1 fruit fly cellular context compared by ENCODE assay signal in the genomic region with DNA sequence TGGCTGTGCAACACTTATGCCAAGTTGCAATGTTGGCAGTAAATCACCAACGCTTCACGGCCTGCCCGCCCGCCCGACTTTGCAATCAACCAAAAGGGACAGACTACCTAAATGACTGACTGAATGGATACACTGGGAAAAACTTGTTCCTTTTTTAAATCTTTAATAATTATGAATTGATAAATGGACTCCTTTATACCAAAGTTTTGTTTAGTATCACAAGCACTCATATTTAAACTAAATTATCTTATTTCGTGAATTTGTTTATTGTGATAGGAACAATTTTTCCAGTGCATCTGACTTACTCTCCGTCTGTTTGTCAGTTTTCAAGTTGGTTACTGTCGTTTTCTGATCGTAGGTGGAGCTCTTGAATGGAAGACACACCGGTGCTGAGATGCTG.
TF ChIP-seq lines count a peak whose summit lies in the region.

No protein-coding gene starts in this region.

TF ChIP-seq in whole organism, embryonic, 481 proteins besides CTCF, POLR2A, EP300 and RAD21 (continued from another document):
- TF ChIP-seq pan (optimal IDR thresholded peaks at IDR 0.05; lab: Kevin White, UChicago) = no peak
- TF ChIP-seq pan (GFP tag; optimal IDR thresholded peaks at IDR 0.05 in 1 of 2, IDR thresholded peaks at IDR 0.05 in 1 of 2) = peak in 1 of 2 experiments; percentile 60
- no peak for TF ChIP-seq CG11696 (GFP tag; IDR thresholded peaks at IDR 0.05; lab: Robert Waterston, UW)
- TF ChIP-seq CG7839 (tag; optimal IDR thresholded peaks at IDR 0.05; lab: Kevin White, UChicago) = peak; percentile 68
- TF ChIP-seq CG6683 (GFP tag; optimal IDR thresholded peaks at IDR 0.05; lab: Kevin White, UChicago) = no peak
- TF ChIP-seq ac (GFP tag; optimal IDR thresholded peaks at IDR 0.05; lab: Kevin White, UChicago) = peak; percentile 49
- TF ChIP-seq HLH54F (GFP tag; optimal IDR thresholded peaks at IDR 0.05; lab: Kevin White, UChicago) = no peak
- peak; percentile 89 for TF ChIP-seq CG7271 (tag; optimal IDR thresholded peaks at IDR 0.05; lab: Kevin White, UChicago)
- TF ChIP-seq unc-4 (GFP tag; IDR thresholded peaks at IDR 0.05; lab: Robert Waterston, UW; ENCODE audit: partially characterized antibody) = no peak
- TF ChIP-seq ftz-f1 (GFP tag; optimal IDR thresholded peaks at IDR 0.05; lab: Kevin White, UChicago) = no peak
- no peak for TF ChIP-seq NK7.1 (GFP tag; optimal IDR thresholded peaks at IDR 0.05; lab: Kevin White, UChicago)
- TF ChIP-seq CG11504 (tag; optimal IDR thresholded peaks at IDR 0.05; lab: Kevin White, UChicago) = peak; percentile 79
- TF ChIP-seq CG6689 (GFP tag; IDR thresholded peaks at IDR 0.05; lab: Robert Waterston, UW) = peak; percentile 40; the same call in 1 of the 2 replicates
- peak; percentile 91 for TF ChIP-seq Ets65A (GFP tag; lab: Kevin White, UChicago)
- TF ChIP-seq Atf3 (GFP tag; optimal IDR thresholded peaks at IDR 0.05; lab: Kevin White, UChicago) = no peak
- no peak for TF ChIP-seq scrt (GFP tag; optimal IDR thresholded peaks at IDR 0.05; lab: Kevin White, UChicago)
- no peak for TF ChIP-seq peb (GFP tag; IDR thresholded peaks at IDR 0.05; lab: Robert Waterston, UW)
- no peak for TF ChIP-seq cwo (GFP tag; optimal IDR thresholded peaks at IDR 0.05; lab: Kevin White, UChicago)
- peak; percentile 5 for TF ChIP-seq Asciz (GFP tag; optimal IDR thresholded peaks at IDR 0.05; lab: Kevin White, UChicago)
- peak in 1 of 2 experiments; percentile 5 for TF ChIP-seq Eip74EF (GFP tag; optimal IDR thresholded peaks at IDR 0.05; lab: Kevin White, UChicago)
- peak; percentile 17; the same call in 1 of the 2 replicates for TF ChIP-seq onecut (GFP tag; IDR thresholded peaks at IDR 0.05; lab: Robert Waterston, UW)
- no peak for TF ChIP-seq CG12236 (GFP tag; optimal IDR thresholded peaks at IDR 0.05; lab: Kevin White, UChicago)
- TF ChIP-seq CG7928 (GFP tag; optimal IDR thresholded peaks at IDR 0.05; lab: Kevin White, UChicago) = no peak
- no peak for TF ChIP-seq ato (GFP tag; IDR thresholded peaks at IDR 0.05; lab: Robert Waterston, UW; ENCODE audit: partially characterized antibody)
- no peak for TF ChIP-seq Nf-YC (tag; optimal IDR thresholded peaks at IDR 0.05; lab: Kevin White, UChicago)
- no peak for TF ChIP-seq chn (GFP tag; optimal IDR thresholded peaks at IDR 0.05; lab: Kevin White, UChicago)
- TF ChIP-seq HLH3B (GFP tag; IDR thresholded peaks at IDR 0.05; lab: Robert Waterston, UW) = 0 out of 2 replicates have a peak, but pooled peaks have one; percentile 52
- no peak for TF ChIP-seq CG10565 (GFP tag; optimal IDR thresholded peaks at IDR 0.05; lab: Kevin White, UChicago)
- TF ChIP-seq Stat92E (GFP tag; optimal IDR thresholded peaks at IDR 0.05; lab: Kevin White, UChicago) = no peak
- no peak for TF ChIP-seq Hmr (GFP tag; optimal IDR thresholded peaks at IDR 0.05; lab: Kevin White, UChicago)
- TF ChIP-seq CG12942 (GFP tag; optimal IDR thresholded peaks at IDR 0.05; lab: Kevin White, UChicago) = no peak
- TF ChIP-seq zen (tag; optimal IDR thresholded peaks at IDR 0.05; lab: Kevin White, UChicago) = peak; percentile 93
- peak; percentile 41 for TF ChIP-seq Xbp1 (GFP tag; optimal IDR thresholded peaks at IDR 0.05; lab: Kevin White, UChicago)
- no peak for TF ChIP-seq sob (GFP tag; IDR thresholded peaks at IDR 0.05; lab: Robert Waterston, UW)
- TF ChIP-seq CG3407 (GFP tag; optimal IDR thresholded peaks at IDR 0.05; lab: Kevin White, UChicago) = no peak
- TF ChIP-seq pzg (GFP tag; optimal IDR thresholded peaks at IDR 0.05; lab: Kevin White, UChicago) = no peak
- TF ChIP-seq CG5245 (GFP tag; optimal IDR thresholded peaks at IDR 0.05; lab: Kevin White, UChicago) = no peak
- no peak for TF ChIP-seq CG1529 (GFP tag; optimal IDR thresholded peaks at IDR 0.05; lab: Kevin White, UChicago)
- no peak for TF ChIP-seq wor (GFP tag; IDR thresholded peaks at IDR 0.05; lab: Robert Waterston, UW)
- TF ChIP-seq Optix (GFP tag; IDR thresholded peaks at IDR 0.05; lab: Robert Waterston, UW) = no peak
- TF ChIP-seq disco-r (GFP tag; optimal IDR thresholded peaks at IDR 0.05; lab: Kevin White, UChicago) = no peak
- no peak for TF ChIP-seq Mrtf (GFP tag; IDR thresholded peaks at IDR 0.05; lab: Robert Waterston, UW)
- peak; percentile 25 for TF ChIP-seq trem (tag; optimal IDR thresholded peaks at IDR 0.05; lab: Kevin White, UChicago)
- TF ChIP-seq repo (GFP tag; optimal IDR thresholded peaks at IDR 0.05; lab: Kevin White, UChicago) = no peak
- TF ChIP-seq Lpt (GFP tag; optimal IDR thresholded peaks at IDR 0.05; lab: Kevin White, UChicago) = no peak
- peak in 1 of 3 experiments; percentile 52 for TF ChIP-seq lola (GFP tag; optimal IDR thresholded peaks at IDR 0.05; lab: Kevin White, UChicago)
- peak; percentile 39 for TF ChIP-seq fd102C (GFP tag; optimal IDR thresholded peaks at IDR 0.05; lab: Kevin White, UChicago)
- no peak for TF ChIP-seq Lim3 (GFP tag; IDR thresholded peaks at IDR 0.05; lab: Robert Waterston, UW)
- TF ChIP-seq CG8944 (GFP tag; optimal IDR thresholded peaks at IDR 0.05; lab: Kevin White, UChicago) = no peak
- TF ChIP-seq E2f1 (GFP tag; IDR thresholded peaks at IDR 0.05; lab: Robert Waterston, UW) = peak; percentile 49
- TF ChIP-seq slp2 (GFP tag; optimal IDR thresholded peaks at IDR 0.05; lab: Kevin White, UChicago) = no peak
- TF ChIP-seq BtbVII (GFP tag; optimal IDR thresholded peaks at IDR 0.05; lab: Kevin White, UChicago) = no peak
- TF ChIP-seq seq (GFP tag; IDR thresholded peaks at IDR 0.05; lab: Robert Waterston, UW) = no peak
- TF ChIP-seq kni (GFP tag; optimal IDR thresholded peaks at IDR 0.05; lab: Kevin White, UChicago) = no peak
- TF ChIP-seq Fer1 (GFP tag; optimal IDR thresholded peaks at IDR 0.05; lab: Kevin White, UChicago) = no peak
- TF ChIP-seq Mes4 (GFP tag; optimal IDR thresholded peaks at IDR 0.05; lab: Kevin White, UChicago) = peak; percentile 19
- no peak for TF ChIP-seq CG11398 (GFP tag; optimal IDR thresholded peaks at IDR 0.05; lab: Kevin White, UChicago)
- TF ChIP-seq CG3726 (GFP tag; IDR thresholded peaks at IDR 0.05; lab: Robert Waterston, UW) = no peak
- no peak for TF ChIP-seq CG16863 (GFP tag; optimal IDR thresholded peaks at IDR 0.05; lab: Kevin White, UChicago)
- no peak for TF ChIP-seq Taf1 (GFP tag; IDR thresholded peaks at IDR 0.05; lab: Robert Waterston, UW)
- no peak for TF ChIP-seq gsb (GFP tag; IDR thresholded peaks at IDR 0.05; lab: Robert Waterston, UW)
- TF ChIP-seq Dip3 (GFP tag; optimal IDR thresholded peaks at IDR 0.05; lab: Kevin White, UChicago) = no peak
- TF ChIP-seq Oaz (GFP tag; IDR thresholded peaks at IDR 0.05; lab: Robert Waterston, UW) = no peak
- TF ChIP-seq CG11456 (GFP tag; IDR thresholded peaks at IDR 0.05; lab: Robert Waterston, UW) = no peak
- no peak for TF ChIP-seq CG11723 (GFP tag; optimal IDR thresholded peaks at IDR 0.05; lab: Kevin White, UChicago)
- TF ChIP-seq CHES-1-like (GFP tag; optimal IDR thresholded peaks at IDR 0.05; lab: Kevin White, UChicago) = no peak
- no peak for TF ChIP-seq HLHmδ (GFP tag; optimal IDR thresholded peaks at IDR 0.05; lab: Kevin White, UChicago)
- no peak for TF ChIP-seq Dip2 (GFP tag; IDR thresholded peaks at IDR 0.05; lab: Robert Waterston, UW)
